Worm (Caenorhabditis elegans): ENCODE measurements around the gene slfl-4.

DNA sequence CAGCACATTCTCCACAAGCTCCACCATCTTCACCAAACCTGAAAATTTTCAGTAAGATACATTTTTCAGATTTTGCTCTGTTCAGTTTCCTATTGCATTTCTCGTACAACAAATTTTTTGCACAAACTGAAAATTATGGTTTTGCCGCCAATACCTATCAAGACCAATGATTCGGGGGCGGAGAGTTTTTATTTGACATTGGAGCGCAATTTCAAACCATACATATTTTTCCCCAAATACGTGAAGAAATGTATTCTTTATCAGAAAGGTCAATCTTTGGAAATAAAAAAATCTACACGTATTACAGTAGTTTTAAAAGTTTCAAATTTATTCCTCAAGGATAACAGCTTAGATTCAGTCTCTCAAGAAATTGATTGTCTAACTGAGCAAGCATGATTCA lies 7.9 kb upstream of the slfl-4 start, which contains the start of gene F36H12.5:
- TF ChIP-seq ztf-18 (tag; optimal IDR thresholded peaks at IDR 0.05) (no peak), ztf-3 (GFP tag; optimal IDR thresholded peaks at IDR 0.05) (no peak), gei-17 (GFP tag; optimal IDR thresholded peaks at IDR 0.05) (no peak), nhr-90 (tag; optimal IDR thresholded peaks at IDR 0.05) (no peak), pha-4 (tag; optimal IDR thresholded peaks at IDR 0.05) (no peak), egl-44 (GFP tag; IDR thresholded peaks at IDR 0.05) (no peak), snpc-1.1 (tag; optimal IDR thresholded peaks at IDR 0.05; ENCODE audit: insufficient read depth) (no peak), unc-62 (GFP tag; optimal IDR thresholded peaks at IDR 0.05) (no peak), lin-40 (tag; optimal IDR thresholded peaks at IDR 0.05) (no peak), B0035.1 (tag; optimal IDR thresholded peaks at IDR 0.05) (no peak), snpc-4 (GFP tag; optimal IDR thresholded peaks at IDR 0.05) (no peak), snpc-4 (tag; optimal IDR thresholded peaks at IDR 0.05) (no peak), madf-6 (GFP tag; IDR thresholded peaks at IDR 0.05) (no peak)
